Fruit fly (Drosophila melanogaster): ENCODE measurements around the gene Spn88Eb.

- TF ChIP-seq psq (optimal IDR thresholded peaks at IDR 0.05), result no peak
- no peak for TF ChIP-seq h (optimal IDR thresholded peaks at IDR 0.05)
- TF ChIP-seq Sin3A (optimal IDR thresholded peaks at IDR 0.05), result no peak
- no peak for TF ChIP-seq Myc (optimal IDR thresholded peaks at IDR 0.05)
- no peak for TF ChIP-seq insv (optimal IDR thresholded peaks at IDR 0.05)
Observed at dm6 chr3R:15205223-15205622, 3.3 kb downstream of the Spn88Eb start.
